Worm (Caenorhabditis elegans) whole organism, L2 larva: ENCODE data around the gene B0024.13.
A peak's percentile ranks its signal among the peaks of the same experiment; 100 is the strongest.

Experiments
- C34F6.9 ChIP-seq: fragments of 150-350 bp; optimal IDR thresholded peaks from 2 replicates; lab custom pipeline; 2014; ENCODE audit warnings: missing biosample characterization, missing genetic modification characterization
- F13H6.1 ChIP-seq: sonication (generic microtip); optimal IDR thresholded peaks from 2 replicates; lab custom pipeline; 2016; ENCODE audit warnings: missing genetic modification characterization, missing compliant biosample characterization
- R02D3.7 ChIP-seq: fragments of 150-350 bp; optimal IDR thresholded peaks from 2 replicates; lab custom pipeline; 2014; ENCODE audit warnings: missing biosample characterization, missing genetic modification characterization
- alr-1 ChIP-seq: fragments of 150-350 bp; optimal IDR thresholded peaks from 2 replicates; lab custom pipeline; 2014; ENCODE audit warnings: missing biosample characterization, missing genetic modification characterization
- aly-2 ChIP-seq: fragments of 150-350 bp; optimal IDR thresholded peaks from 2 replicates; lab custom pipeline; 2014; ENCODE audit warnings: missing biosample characterization, missing genetic modification characterization
- blmp-1 ChIP-seq: sonication (generic microtip); optimal IDR thresholded peaks from 2 replicates; lab custom pipeline; 2017; ENCODE audit warnings: missing genetic modification characterization, mild to moderate bottlenecking, missing compliant biosample characterization, antibody characterized with exemption, moderate library complexity; ENCODE audit not compliant: insufficient read depth
- ceh-16 ChIP-seq: fragments of 150-350 bp; optimal IDR thresholded peaks from 2 replicates; lab custom pipeline; 2014; ENCODE audit warnings: missing biosample characterization, missing genetic modification characterization
- ceh-82 ChIP-seq: fragments of 150-350 bp; optimal IDR thresholded peaks from 2 replicates; lab custom pipeline; 2014; ENCODE audit warnings: missing biosample characterization, missing genetic modification characterization
- crh-2 ChIP-seq: sonication (generic microtip); optimal IDR thresholded peaks from 2 replicates; lab custom pipeline; 2017; ENCODE audit warnings: missing biosample characterization, missing genetic modification characterization
- dmd-4 ChIP-seq: sonication (generic microtip); optimal IDR thresholded peaks from 2 replicates; lab custom pipeline; 2017; ENCODE audit warnings: missing biosample characterization, missing genetic modification characterization
- egl-27 ChIP-seq: sonication (generic microtip); optimal IDR thresholded peaks from 3 replicates; lab custom pipeline; 2017; ENCODE audit warnings: missing biosample characterization, missing genetic modification reagents, missing genetic modification characterization
- elt-1 ChIP-seq: fragments of 150-350 bp; optimal IDR thresholded peaks from 2 replicates; lab custom pipeline; 2014; ENCODE audit warnings: missing biosample characterization, missing genetic modification characterization
- elt-3 ChIP-seq: sonication (generic microtip); optimal IDR thresholded peaks from 2 replicates; lab custom pipeline; 2017; ENCODE audit warnings: missing biosample characterization, missing genetic modification characterization
- fos-1 ChIP-seq: fragments of 150-350 bp; optimal IDR thresholded peaks from 2 replicates; lab custom pipeline; 2014; ENCODE audit warnings: missing biosample characterization, missing genetic modification characterization
- gmeb-1 ChIP-seq: fragments of 150-350 bp; optimal IDR thresholded peaks from 2 replicates; lab custom pipeline; 2014; ENCODE audit warnings: missing biosample characterization, missing genetic modification characterization
- lin-11 ChIP-seq: fragments of 150-350 bp; sonication (generic microtip); optimal IDR thresholded peaks from 2 replicates; lab custom pipeline; 2014; ENCODE audit warnings: missing biosample characterization, missing genetic modification characterization, inconsistent platforms, mixed read lengths
- lin-13 ChIP-seq: fragments of 150-350 bp; optimal IDR thresholded peaks from 2 replicates; lab custom pipeline; 2014; ENCODE audit warnings: missing biosample characterization, missing genetic modification reagents, missing genetic modification characterization
- lin-39 ChIP-seq: fragments of 150-350 bp; optimal IDR thresholded peaks from 2 replicates; lab custom pipeline; 2014; ENCODE audit warnings: missing biosample characterization, missing genetic modification reagents, missing genetic modification characterization
- lsy-2 ChIP-seq, 2 experiments: fragments of 150-350 bp in 1 of 2; sonication (generic microtip) in 1 of 2; optimal IDR thresholded peaks; 2 replicates each; lab custom pipeline; 2014 to 2017; ENCODE audit warnings: missing biosample characterization in 2 of 2, missing genetic modification characterization in 2 of 2
- mab-5 ChIP-seq: fragments of 150-350 bp; optimal IDR thresholded peaks from 2 replicates; lab custom pipeline; 2014; ENCODE audit warnings: missing biosample characterization, missing genetic modification characterization
- mbf-1 ChIP-seq: sonication (generic microtip); optimal IDR thresholded peaks from 2 replicates; lab custom pipeline; 2017; ENCODE audit warnings: missing biosample characterization, missing genetic modification characterization
- nhr-11 ChIP-seq: fragments of 150-350 bp; optimal IDR thresholded peaks from 2 replicates; lab custom pipeline; 2014; ENCODE audit warnings: missing biosample characterization, missing genetic modification characterization
- nhr-12 ChIP-seq: fragments of 150-350 bp; optimal IDR thresholded peaks from 2 replicates; lab custom pipeline; 2014; ENCODE audit warnings: missing biosample characterization, missing genetic modification characterization
- nhr-237 ChIP-seq: fragments of 150-350 bp; optimal IDR thresholded peaks from 2 replicates; lab custom pipeline; 2014; ENCODE audit warnings: missing biosample characterization, missing genetic modification characterization
- nhr-25 ChIP-seq: fragments of 150-350 bp; sonication (generic microtip); optimal IDR thresholded peaks from 3 replicates; lab custom pipeline; 2014; ENCODE audit warnings: missing biosample characterization, missing genetic modification characterization
- nhr-6 ChIP-seq: fragments of 150-350 bp; optimal IDR thresholded peaks from 2 replicates; lab custom pipeline; 2014; ENCODE audit warnings: missing biosample characterization, missing genetic modification characterization
- nhr-77 ChIP-seq: fragments of 150-350 bp; optimal IDR thresholded peaks from 2 replicates; lab custom pipeline; 2014; ENCODE audit warnings: missing biosample characterization, missing genetic modification characterization
- peb-1 ChIP-seq: fragments of 150-350 bp; optimal IDR thresholded peaks from 2 replicates; lab custom pipeline; 2014; ENCODE audit warnings: missing biosample characterization, missing genetic modification characterization
- sem-4 ChIP-seq: fragments of 150-350 bp; optimal IDR thresholded peaks from 2 replicates; lab custom pipeline; 2014; ENCODE audit warnings: missing biosample characterization, missing genetic modification reagents, missing genetic modification characterization
- skn-1 ChIP-seq: sonication (generic microtip); optimal IDR thresholded peaks from 2 replicates; lab custom pipeline; 2017; ENCODE audit warnings: missing biosample characterization, missing genetic modification characterization
- sma-3 ChIP-seq: sonication (generic microtip); optimal IDR thresholded peaks from 2 replicates; lab custom pipeline; 2016; ENCODE audit warnings: missing genetic modification reagents, missing genetic modification characterization, missing compliant biosample characterization
- sma-9 ChIP-seq, 2 experiments: fragments of 150-350 bp in 1 of 2; sonication (generic microtip) in 1 of 2; optimal IDR thresholded peaks; 2 replicates each; lab custom pipeline; 2014 to 2016; ENCODE audit warnings: missing genetic modification characterization in 2 of 2, mild to moderate bottlenecking in 1 of 2, missing biosample characterization in 1 of 2, missing compliant biosample characterization in 1 of 2, missing genetic modification reagents in 1 of 2, moderate library complexity in 1 of 2
- snpc-4 ChIP-seq: fragments of 150-350 bp; optimal IDR thresholded peaks from 2 replicates; lab custom pipeline; 2014; ENCODE audit warnings: missing biosample characterization, missing genetic modification characterization
- unc-55 ChIP-seq: fragments of 150-350 bp; sonication (generic microtip); optimal IDR thresholded peaks from 3 replicates; lab custom pipeline; 2014; ENCODE audit warnings: missing biosample characterization, missing genetic modification reagents, missing genetic modification characterization
- unc-62 ChIP-seq: fragments of 150-350 bp; optimal IDR thresholded peaks from 2 replicates; lab custom pipeline; 2014; ENCODE audit warnings: missing biosample characterization, missing genetic modification reagents, missing genetic modification characterization
- ztf-11 ChIP-seq: sonication (generic microtip); optimal IDR thresholded peaks from 2 replicates; lab custom pipeline; 2017; ENCODE audit warnings: missing biosample characterization, missing genetic modification characterization

Gene B0024.13

ce11 chrV:10319434-10319833 is 1.1 kb upstream of the B0024.13 start, which contains the start of gene B0024.11:
Gene B0024.11 (minus strand): TSS chrV:10319534.
- TF ChIP-seq ceh-16 (tag; lab: Kevin White, UChicago): no peak
- TF ChIP-seq nhr-6 (tag; lab: Kevin White, UChicago): no peak
- no peak for TF ChIP-seq lin-11 (tag; lab: Kevin White, UChicago)
- TF ChIP-seq fos-1: no peak
- TF ChIP-seq gmeb-1: no peak
- no peak for TF ChIP-seq ceh-82 (tag; lab: Kevin White, UChicago)
- TF ChIP-seq, all 48 proteins: peak for 0

DNA sequence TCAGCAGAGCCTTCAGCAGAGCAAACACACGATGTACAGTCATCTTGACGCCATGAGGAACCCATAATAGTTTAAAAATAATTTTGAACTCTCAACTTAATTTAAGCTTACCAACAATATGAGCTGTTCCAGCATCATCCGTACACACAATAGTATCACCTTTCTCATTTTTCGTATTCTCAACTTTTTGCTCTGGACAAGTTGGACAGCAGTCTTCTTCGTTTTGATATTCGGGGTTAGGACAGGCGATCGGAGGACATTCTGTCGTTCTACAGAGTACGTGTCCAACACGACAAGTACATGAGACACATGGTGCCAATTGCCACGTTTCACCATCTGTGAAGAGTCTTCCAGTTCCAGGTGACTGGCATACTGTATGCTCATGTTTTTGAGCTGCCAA is 3.0 kb downstream of the B0024.13 start:
- TF ChIP-seq egl-27 (tag; lab: Kevin White, UChicago) (no peak), mbf-1 (no peak), ceh-82 (tag; lab: Kevin White, UChicago) (no peak), mab-5 (tag; lab: Kevin White, UChicago) (no peak)

DNA sequence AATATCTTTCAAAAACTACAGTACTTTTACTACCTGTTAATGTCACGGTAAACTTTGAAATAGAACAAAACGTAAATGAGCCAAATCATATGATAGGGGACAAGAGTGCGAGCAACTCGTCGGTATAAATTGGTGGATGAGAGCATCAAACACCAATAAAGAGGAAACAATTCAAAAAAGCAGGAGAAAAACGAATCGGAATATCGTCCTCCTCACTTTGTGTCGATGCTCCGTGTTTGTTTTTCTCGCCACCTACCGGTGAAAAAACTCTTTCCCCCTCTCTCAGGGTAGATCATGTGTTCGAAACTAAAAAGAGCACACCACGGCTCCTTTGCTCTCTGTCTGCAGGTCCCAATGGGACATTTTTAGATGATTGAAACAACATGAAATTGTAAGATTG is 7.6 kb downstream of the B0024.13 start:
- TF ChIP-seq aly-2 (no peak), alr-1 (tag; lab: Kevin White, UChicago) (no peak), fos-1 (no peak), nhr-11 (no peak), egl-27 (tag; lab: Kevin White, UChicago) (no peak), F13H6.1 (tag; lab: Kevin White, UChicago) (peak; percentile 8)

DNA sequence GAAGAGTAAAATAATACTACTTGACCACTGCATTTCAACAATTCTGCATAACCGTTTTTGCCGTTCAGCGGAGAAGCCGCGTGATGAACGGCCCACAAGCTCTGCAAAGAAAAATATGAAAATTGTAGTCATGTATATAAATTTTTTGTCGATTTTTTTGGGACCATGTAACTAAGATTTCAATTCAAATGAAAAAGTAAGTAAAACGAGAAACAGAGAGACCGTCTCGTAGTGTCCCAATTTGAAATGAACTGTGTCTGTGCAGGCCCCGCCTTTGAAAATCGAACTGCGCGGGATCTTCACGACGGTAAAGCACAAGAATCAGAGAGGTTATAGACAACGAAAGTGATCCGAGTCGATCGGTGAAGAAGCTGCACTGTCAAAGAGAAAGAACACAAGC is 11.5 kb downstream of the B0024.13 start, which contains the start of gene crm-1:
crm-1 (minus strand) TSS at position 101 of the 400 bp plus-strand sequence.
- TF ChIP-seq sem-4 (no peak), peb-1 (no peak), F13H6.1 (tag; lab: Kevin White, UChicago) (no peak), sma-9 (GFP tag; optimal IDR thresholded peaks at IDR 0.05; lab: Kevin White, UChicago) (no peak), sma-9 (tag; optimal IDR thresholded peaks at IDR 0.05; lab: Kevin White, UChicago) (no peak), crh-2 (tag; lab: Kevin White, UChicago) (no peak), lin-11 (tag; lab: Kevin White, UChicago) (no peak), lin-39 (tag; lab: Kevin White, UChicago) (no peak), snpc-4 (no peak), mbf-1 (no peak), nhr-12 (no peak), fos-1 (no peak), unc-55 (no peak), ztf-11 (tag; lab: Kevin White, UChicago) (no peak), nhr-237 (tag; lab: Kevin White, UChicago) (no peak), R02D3.7 (tag; lab: Kevin White, UChicago) (no peak), nhr-77 (tag; lab: Kevin White, UChicago) (no peak), nhr-6 (tag; lab: Kevin White, UChicago) (no peak), dmd-4 (no peak), elt-1 (tag; lab: Kevin White, UChicago) (no peak)

DNA sequence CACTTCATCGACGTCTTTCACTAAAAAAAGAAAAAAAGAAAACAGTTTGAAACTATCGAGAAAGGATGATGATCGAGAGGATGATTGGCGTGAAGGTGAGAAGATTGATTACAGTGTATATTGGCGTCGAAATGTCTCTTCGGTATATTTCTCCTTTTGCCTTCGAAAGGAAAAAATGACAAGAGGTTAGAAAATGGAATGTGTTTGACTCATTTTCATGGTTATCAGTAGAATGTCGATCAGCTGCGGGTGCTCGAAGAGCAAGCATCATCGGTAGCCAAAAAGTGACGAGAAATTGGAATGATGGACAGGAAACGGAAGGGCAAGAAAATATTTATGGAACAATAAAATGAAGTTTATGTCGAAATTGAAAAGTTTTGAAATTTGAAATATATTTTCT is 13.3 kb downstream of the B0024.13 start:
- peak; percentile 23 for TF ChIP-seq sma-3 (GFP tag; lab: Kevin White, UChicago)
- no peak for TF ChIP-seq aly-2
- no peak for TF ChIP-seq snpc-4
- peak; percentile 73 for TF ChIP-seq fos-1
- no peak for TF ChIP-seq lin-11 (tag; lab: Kevin White, UChicago)
- TF ChIP-seq sma-9 (GFP tag; optimal IDR thresholded peaks at IDR 0.05; lab: Kevin White, UChicago): peak; percentile 28
- TF ChIP-seq sma-9 (tag; optimal IDR thresholded peaks at IDR 0.05; lab: Kevin White, UChicago): no peak
- TF ChIP-seq C34F6.9 (tag; lab: Kevin White, UChicago): no peak
- no peak for TF ChIP-seq nhr-6 (tag; lab: Kevin White, UChicago)
- TF ChIP-seq nhr-237 (tag; lab: Kevin White, UChicago): no peak

DNA sequence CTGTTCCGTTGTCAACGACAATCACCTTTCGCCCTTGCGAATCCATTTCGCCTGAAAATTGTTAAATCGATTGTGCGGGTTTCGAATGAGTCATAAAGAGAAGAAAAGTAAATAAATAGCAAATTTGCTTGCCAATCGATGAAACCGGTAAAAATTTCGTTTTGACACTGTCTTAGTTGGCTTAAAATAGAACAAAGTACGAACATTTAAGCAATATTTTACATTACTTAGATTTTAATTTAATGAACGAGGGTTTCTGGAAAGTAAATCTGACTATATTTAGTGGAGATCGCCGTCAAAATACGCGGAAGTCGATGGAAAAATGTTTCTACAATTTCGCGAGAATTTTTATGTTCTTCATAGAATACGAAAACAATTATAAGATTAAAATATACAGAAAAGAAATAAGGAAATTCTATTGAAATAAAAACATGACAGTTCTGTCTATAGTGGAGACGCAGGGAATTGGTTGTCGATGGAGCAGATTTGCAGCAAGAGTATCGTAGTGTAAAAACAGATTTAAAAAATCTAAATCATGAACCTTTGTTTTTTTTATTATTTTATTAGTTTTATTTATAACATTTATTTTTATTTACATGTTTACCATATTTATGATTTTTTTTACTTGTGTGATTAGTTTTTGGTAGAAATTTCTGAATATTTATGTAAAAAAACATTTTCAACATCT is 17.9 kb downstream of the B0024.13 start, which contains the start of gene arx-2:
arx-2 (minus strand) TSS at position 51 of the 688 bp plus-strand sequence.
- TF ChIP-seq nhr-25 (tag; lab: Kevin White, UChicago) (no peak), fos-1 (peak; percentile 32), unc-62 (GFP tag; lab: Kevin White, UChicago) (no peak), lin-13 (GFP tag; lab: Kevin White, UChicago) (peak; percentile 30), ceh-16 (tag; lab: Kevin White, UChicago) (no peak), lin-39 (tag; lab: Kevin White, UChicago) (no peak), ztf-11 (tag; lab: Kevin White, UChicago) (no peak), gmeb-1 (no peak), blmp-1 (tag; lab: Kevin White, UChicago) (no peak), snpc-4 (no peak), unc-55 (no peak), elt-1 (tag; lab: Kevin White, UChicago) (no peak), sma-3 (GFP tag; lab: Kevin White, UChicago) (no peak), sma-9 (GFP tag; optimal IDR thresholded peaks at IDR 0.05; lab: Kevin White, UChicago) (no peak), sma-9 (tag; optimal IDR thresholded peaks at IDR 0.05; lab: Kevin White, UChicago) (no peak), nhr-237 (tag; lab: Kevin White, UChicago) (no peak), C34F6.9 (tag; lab: Kevin White, UChicago) (peak; percentile 65), skn-1 (no peak), elt-3 (tag; lab: Kevin White, UChicago) (no peak), F13H6.1 (tag; lab: Kevin White, UChicago) (no peak), lsy-2 (tag; optimal IDR thresholded peaks at IDR 0.05; lab: Kevin White, UChicago) (peak in 1 of 2 experiments; percentile 66)
